Fruit fly (Drosophila melanogaster): Measurements from ENCODE around the gene CG1239.

The CG1239 gene

DNA sequence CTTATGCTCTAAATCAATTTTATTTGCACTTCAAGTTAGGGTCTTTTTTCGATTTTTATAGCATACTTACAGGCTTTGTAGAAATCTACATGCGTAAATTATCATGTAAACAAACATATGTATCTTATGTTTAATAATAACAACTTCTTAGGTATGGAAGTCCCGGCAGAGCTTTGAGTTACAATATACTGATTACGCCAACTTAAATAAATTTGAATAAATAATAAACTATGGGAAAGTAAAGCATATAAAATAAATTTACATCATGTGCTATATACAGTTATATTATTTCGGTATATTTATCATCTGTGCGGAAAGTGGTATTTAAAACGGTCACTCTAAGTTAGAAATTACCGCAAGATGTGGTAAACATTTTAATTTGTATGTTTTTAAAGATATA, at the start of gene CG1239:
Gene CG1239 (plus strand): TSS at position 333 of the 400 bp plus-strand sequence.
- TF ChIP-seq CoRest (tag; optimal IDR thresholded peaks at IDR 0.05) (peak; percentile 21), sens (GFP tag) (peak; percentile 76), Aef1 (GFP tag; IDR thresholded peaks at IDR 0.05) (no peak), pita (GFP tag; optimal IDR thresholded peaks at IDR 0.05) (peak; percentile 18), tx (GFP tag; optimal IDR thresholded peaks at IDR 0.05) (no peak), CG7987 (GFP tag; optimal IDR thresholded peaks at IDR 0.05) (no peak), CG2712 (tag; optimal IDR thresholded peaks at IDR 0.05) (peak; percentile 31), vnd (GFP tag; IDR thresholded peaks at IDR 0.05; ENCODE audit: partially characterized antibody) (no peak), D19A (tag; optimal IDR thresholded peaks at IDR 0.05) (peak; percentile 3), CG30020 (tag; optimal IDR thresholded peaks at IDR 0.05) (peak; percentile 63), CG10462 (GFP tag; optimal IDR thresholded peaks at IDR 0.05) (no peak), zen (tag; optimal IDR thresholded peaks at IDR 0.05) (peak; percentile 48), Lhr (GFP tag; optimal IDR thresholded peaks at IDR 0.05) (peak; percentile 60), Bgb (GFP tag; IDR thresholded peaks at IDR 0.05; ENCODE audit: partially characterized antibody) (0 out of 2 replicates have a peak, but pooled peaks have one; percentile 20), CG14710 (tag; optimal IDR thresholded peaks at IDR 0.05) (peak; percentile 60), MBD-R2 (GFP tag; IDR thresholded peaks at IDR 0.05) (peak; percentile 50; the same call in 1 of the 2 replicates), CTCF (GFP tag; optimal IDR thresholded peaks at IDR 0.05) (peak; percentile 73), CG2116 (GFP tag; optimal IDR thresholded peaks at IDR 0.05) (peak; percentile 24), phol (tag; optimal IDR thresholded peaks at IDR 0.05) (peak; percentile 9), crp (GFP tag; optimal IDR thresholded peaks at IDR 0.05) (peak in 1 of 2 experiments; percentile 58), zf30C (GFP tag; optimal IDR thresholded peaks at IDR 0.05) (no peak), mam (GFP tag; optimal IDR thresholded peaks at IDR 0.05) (no peak), CG12659 (GFP tag; optimal IDR thresholded peaks at IDR 0.05) (peak; percentile 50), Oaz (GFP tag; IDR thresholded peaks at IDR 0.05) (no peak), knrl (GFP tag; IDR thresholded peaks at IDR 0.05; ENCODE audit: partially characterized antibody) (0 out of 3 replicates have a peak, but pooled peaks have one; percentile 28), HmgZ (tag; optimal IDR thresholded peaks at IDR 0.05) (peak; percentile 41), exex (tag; optimal IDR thresholded peaks at IDR 0.05) (peak; percentile 22), gfzf (GFP tag; optimal IDR thresholded peaks at IDR 0.05) (peak; percentile 60), Scr (GFP tag; IDR thresholded peaks at IDR 0.05; ENCODE audit: partially characterized antibody) (0 out of 2 replicates have a peak, but pooled peaks have one; percentile 23), stwl (tag; optimal IDR thresholded peaks at IDR 0.05) (peak; percentile 34), Dp (GFP tag; optimal IDR thresholded peaks at IDR 0.05) (peak; percentile 39), CG9797 (GFP tag; optimal IDR thresholded peaks at IDR 0.05) (peak; percentile 78), trem (tag; optimal IDR thresholded peaks at IDR 0.05) (peak; percentile 72), CG15601 (tag; optimal IDR thresholded peaks at IDR 0.05) (peak; percentile 14), BEAF-32 (GFP tag; optimal IDR thresholded peaks at IDR 0.05) (peak; percentile 17), wdn (GFP tag; IDR thresholded peaks at IDR 0.05) (no peak), CG17829 (tag; optimal IDR thresholded peaks at IDR 0.05) (peak; percentile 37), amos (GFP tag; IDR thresholded peaks at IDR 0.05; ENCODE audit: partially characterized antibody) (peak; percentile 45), CG10267 (tag; optimal IDR thresholded peaks at IDR 0.05) (peak; percentile 48), CG16813 (GFP tag; IDR thresholded peaks at IDR 0.05; ENCODE audit: partially characterized antibody) (0 out of 3 replicates have a peak, but pooled peaks have one; percentile 27), pzg (GFP tag; optimal IDR thresholded peaks at IDR 0.05) (peak; percentile 39), CG17361 (GFP tag; IDR thresholded peaks at IDR 0.05) (peak; percentile 42; the same call in 2 of the 3 replicates)
